Fruit fly (Drosophila melanogaster): ENCODE results near the gene Dpy-30L2.
A peak's percentile ranks its signal among the peaks of the same experiment; 100 is the strongest.

Gene Dpy-30L2

dm6 chr3L:4040247-4040925, 7.1 kb downstream of the Dpy-30L2 start, which contains the start of the genes CG11593 and Rcd5 (continued):
- TF ChIP-seq Camta (GFP tag; optimal IDR thresholded peaks at IDR 0.05), result no peak
- TF ChIP-seq CG1603 (tag; optimal IDR thresholded peaks at IDR 0.05), result no peak
- no peak for TF ChIP-seq jing (GFP tag; optimal IDR thresholded peaks at IDR 0.05)
- TF ChIP-seq Ada2b (GFP tag; IDR thresholded peaks at IDR 0.05), result peak; percentile 73
- no peak for TF ChIP-seq sc (optimal IDR thresholded peaks at IDR 0.05)
- peak; percentile 31 for TF ChIP-seq sc (GFP tag; optimal IDR thresholded peaks at IDR 0.05)
- peak; percentile 62; the same call in 1 of the 3 replicates for TF ChIP-seq CG14050 (GFP tag; IDR thresholded peaks at IDR 0.05)
- no peak for TF ChIP-seq CG3281 (GFP tag; optimal IDR thresholded peaks at IDR 0.05)
- no peak for TF ChIP-seq corto (GFP tag; optimal IDR thresholded peaks at IDR 0.05)
- TF ChIP-seq mam (GFP tag; optimal IDR thresholded peaks at IDR 0.05), result peak; percentile 46
- peak; percentile 72 for TF ChIP-seq H2.0 (GFP tag; IDR thresholded peaks at IDR 0.05)
- peak; percentile 69 for TF ChIP-seq Taf1 (GFP tag; IDR thresholded peaks at IDR 0.05)
- TF ChIP-seq odd (GFP tag; optimal IDR thresholded peaks at IDR 0.05), result no peak
- no peak for TF ChIP-seq Dip2 (GFP tag; IDR thresholded peaks at IDR 0.05)
- TF ChIP-seq Med (GFP tag), result no peak
- TF ChIP-seq CG7357 (GFP tag; IDR thresholded peaks at IDR 0.05), result peak; percentile 77
- no peak for TF ChIP-seq yki (optimal IDR thresholded peaks at IDR 0.05)
- no peak for TF ChIP-seq ac (GFP tag; optimal IDR thresholded peaks at IDR 0.05)
- peak; percentile 10 for TF ChIP-seq zf30C (GFP tag; optimal IDR thresholded peaks at IDR 0.05)
- no peak for TF ChIP-seq h (optimal IDR thresholded peaks at IDR 0.05)
- no peak for TF ChIP-seq sug (tag; optimal IDR thresholded peaks at IDR 0.05)
- peak; percentile 86 for TF ChIP-seq CG11456 (GFP tag; IDR thresholded peaks at IDR 0.05)
- no peak for TF ChIP-seq tna (GFP tag; IDR thresholded peaks at IDR 0.05; ENCODE audit: partially characterized antibody)
- peak; percentile 69 for TF ChIP-seq CG17186 (GFP tag; optimal IDR thresholded peaks at IDR 0.05)
- no peak for TF ChIP-seq CG8281 (tag; optimal IDR thresholded peaks at IDR 0.05)
- no peak for TF ChIP-seq sqz (GFP tag; optimal IDR thresholded peaks at IDR 0.05)
- peak; percentile 81 for TF ChIP-seq esg (GFP tag; conservative IDR thresholded peaks at IDR 0.05)
- peak; percentile 81 for TF ChIP-seq lmd (GFP tag; IDR thresholded peaks at IDR 0.05)
- no peak for TF ChIP-seq CG6791 (GFP tag; IDR thresholded peaks at IDR 0.05; ENCODE audit: partially characterized antibody)
- no peak for TF ChIP-seq CG3163 (GFP tag; optimal IDR thresholded peaks at IDR 0.05)
- peak; percentile 31 for TF ChIP-seq CG2202 (tag; optimal IDR thresholded peaks at IDR 0.05)
- TF ChIP-seq sens-2 (GFP tag; IDR thresholded peaks at IDR 0.05), result no peak
- TF ChIP-seq insv (GFP tag; optimal IDR thresholded peaks at IDR 0.05), result peak in 1 of 2 experiments; percentile 19
- no peak for TF ChIP-seq exex (tag; optimal IDR thresholded peaks at IDR 0.05)
- no peak for TF ChIP-seq CG43689 (GFP tag; IDR thresholded peaks at IDR 0.05)
- TF ChIP-seq ash1 (GFP tag; optimal IDR thresholded peaks at IDR 0.05), result no peak
- TF ChIP-seq HLH54F (GFP tag; optimal IDR thresholded peaks at IDR 0.05), result peak; percentile 20
- TF ChIP-seq Max (GFP tag; optimal IDR thresholded peaks at IDR 0.05), result peak; percentile 67
- TF ChIP-seq CG16815 (GFP tag; optimal IDR thresholded peaks at IDR 0.05), result peak; percentile 48
- TF ChIP-seq Dll (GFP tag; IDR thresholded peaks at IDR 0.05; ENCODE audit: partially characterized antibody), result no peak
- no peak for TF ChIP-seq CG7839 (tag; optimal IDR thresholded peaks at IDR 0.05)
- no peak for TF ChIP-seq lola (GFP tag; optimal IDR thresholded peaks at IDR 0.05)
- TF ChIP-seq D (optimal IDR thresholded peaks at IDR 0.05), result no peak
- no peak for TF ChIP-seq D (GFP tag; optimal IDR thresholded peaks at IDR 0.05)
- TF ChIP-seq Oaz (GFP tag; IDR thresholded peaks at IDR 0.05), result peak; percentile 68
- no peak for TF ChIP-seq cwo (GFP tag; optimal IDR thresholded peaks at IDR 0.05)
- peak; percentile 65 for TF ChIP-seq CG10209 (GFP tag; optimal IDR thresholded peaks at IDR 0.05)
- peak; percentile 44 for TF ChIP-seq BEAF-32 (GFP tag; optimal IDR thresholded peaks at IDR 0.05)
- no peak for TF ChIP-seq CG10565 (GFP tag; optimal IDR thresholded peaks at IDR 0.05)
- no peak for TF ChIP-seq CG6765 (GFP tag; optimal IDR thresholded peaks at IDR 0.05)
- TF ChIP-seq CG12155 (GFP tag; optimal IDR thresholded peaks at IDR 0.05), result no peak

Data from whole organism, embryonic.